Worm (Caenorhabditis elegans): ENCODE results near the gene dgk-5.

- TF ChIP-seq ceh-36 (tag; optimal IDR thresholded peaks at IDR 0.05) (no peak), ama-1 (optimal IDR thresholded peaks at IDR 0.05) (no peak), flt-1 (GFP tag; IDR thresholded peaks at IDR 0.05) (no peak)
Measured at ce11 chrII:6516276-6516675, 45.4 kb upstream of the dgk-5 start, which contains the start of gene C56E6.7.
